Fruit fly (Drosophila melanogaster): ENCODE measurements around the gene CG42564.

The CG42564 gene

dm6 chr3R:6400710-6401521 lies 26.6 kb downstream of the CG42564 start (continued):
- TF ChIP-seq CG4328 (GFP tag; optimal IDR thresholded peaks at IDR 0.05), result no peak
- no peak for TF ChIP-seq Ets97D (GFP tag; optimal IDR thresholded peaks at IDR 0.05)
- no peak for TF ChIP-seq peb (GFP tag; IDR thresholded peaks at IDR 0.05)
- 0 out of 2 replicates have a peak, but pooled peaks have one; percentile 9 for TF ChIP-seq CG13287 (GFP tag; IDR thresholded peaks at IDR 0.05; ENCODE audit: partially characterized antibody)
- peak; percentile 16 for TF ChIP-seq CG31365 (tag; optimal IDR thresholded peaks at IDR 0.05)
- TF ChIP-seq hkb (optimal IDR thresholded peaks at IDR 0.05), result no peak
- TF ChIP-seq hkb (GFP tag; IDR thresholded peaks at IDR 0.05), result no peak
- TF ChIP-seq Hmr (GFP tag; optimal IDR thresholded peaks at IDR 0.05), result no peak
- TF ChIP-seq HmgZ (tag; optimal IDR thresholded peaks at IDR 0.05), result no peak
- peak; percentile 27 for TF ChIP-seq CG17568 (GFP tag; optimal IDR thresholded peaks at IDR 0.05)
- TF ChIP-seq lbe (GFP tag; optimal IDR thresholded peaks at IDR 0.05), result peak; percentile 26
- TF ChIP-seq CkIIα-i1 (GFP tag; IDR thresholded peaks at IDR 0.05), result no peak
- peak; percentile 40 for TF ChIP-seq dmrt99B (tag; optimal IDR thresholded peaks at IDR 0.05)
- no peak for TF ChIP-seq CG30403 (GFP tag; optimal IDR thresholded peaks at IDR 0.05)
- TF ChIP-seq CG2678 (tag; optimal IDR thresholded peaks at IDR 0.05), result peak; percentile 51
- TF ChIP-seq CG12659 (GFP tag; optimal IDR thresholded peaks at IDR 0.05), result no peak
- peak; percentile 29 for TF ChIP-seq tap (tag; optimal IDR thresholded peaks at IDR 0.05)
- no peak for TF ChIP-seq Spps (tag; optimal IDR thresholded peaks at IDR 0.05)
- TF ChIP-seq Fer3 (tag; optimal IDR thresholded peaks at IDR 0.05), result peak; percentile 33
- TF ChIP-seq CG2712 (tag; optimal IDR thresholded peaks at IDR 0.05), result no peak
- no peak for TF ChIP-seq Drgx (GFP tag; IDR thresholded peaks at IDR 0.05)
- no peak for TF ChIP-seq bowl (GFP tag; IDR thresholded peaks at IDR 0.05)
- no peak for TF ChIP-seq CG43689 (GFP tag; IDR thresholded peaks at IDR 0.05)
- peak; percentile 5 for TF ChIP-seq CrebB (tag; optimal IDR thresholded peaks at IDR 0.05)
- peak in 1 of 2 experiments; percentile 22 for TF ChIP-seq bsh (GFP tag; optimal IDR thresholded peaks at IDR 0.05)
- no peak for TF ChIP-seq Usf (GFP tag; optimal IDR thresholded peaks at IDR 0.05)
- peak; percentile 57 for TF ChIP-seq wek (GFP tag; optimal IDR thresholded peaks at IDR 0.05)
- peak; percentile 3 for TF ChIP-seq gem (tag; optimal IDR thresholded peaks at IDR 0.05)
- TF ChIP-seq CG3281 (GFP tag; optimal IDR thresholded peaks at IDR 0.05), result peak; percentile 51
- peak; percentile 4 for TF ChIP-seq B-H2 (GFP tag; optimal IDR thresholded peaks at IDR 0.05)
- no peak for TF ChIP-seq CG8089 (GFP tag; optimal IDR thresholded peaks at IDR 0.05)
- TF ChIP-seq B-H1 (GFP tag; IDR thresholded peaks at IDR 0.05), result no peak
- TF ChIP-seq E2f1 (GFP tag; IDR thresholded peaks at IDR 0.05), result no peak
- no peak for TF ChIP-seq CG8290 (GFP tag; optimal IDR thresholded peaks at IDR 0.05)
- TF ChIP-seq CG8290 (tag; optimal IDR thresholded peaks at IDR 0.05), result peak in 1 of 2 experiments; percentile 2
- peak; percentile 34 for TF ChIP-seq sug (tag; optimal IDR thresholded peaks at IDR 0.05)
- peak; percentile 43 for TF ChIP-seq CG13296 (GFP tag; optimal IDR thresholded peaks at IDR 0.05)
- TF ChIP-seq Atf3 (GFP tag; optimal IDR thresholded peaks at IDR 0.05), result no peak
- no peak for TF ChIP-seq tgo (GFP tag; IDR thresholded peaks at IDR 0.05)
- TF ChIP-seq CG6813 (GFP tag; optimal IDR thresholded peaks at IDR 0.05), result peak; percentile 52
- TF ChIP-seq ci (GFP tag; IDR thresholded peaks at IDR 0.05), result peak; percentile 11; the same call in 1 of the 3 replicates
- peak; percentile 3 for TF ChIP-seq CG2202 (tag; optimal IDR thresholded peaks at IDR 0.05)
- peak; percentile 56 for TF ChIP-seq CG17359 (tag; optimal IDR thresholded peaks at IDR 0.05)
- no peak for TF ChIP-seq gsb-n (tag; optimal IDR thresholded peaks at IDR 0.05)
- peak; percentile 26 for TF ChIP-seq Blimp-1 (GFP tag; optimal IDR thresholded peaks at IDR 0.05)
- peak; percentile 61 for TF ChIP-seq CG12071 (GFP tag; optimal IDR thresholded peaks at IDR 0.05)
- TF ChIP-seq CG13894 (tag; optimal IDR thresholded peaks at IDR 0.05), result peak; percentile 29
- peak; percentile 38 for TF ChIP-seq CG12769 (tag; optimal IDR thresholded peaks at IDR 0.05)
- TF ChIP-seq dpn (GFP tag; optimal IDR thresholded peaks at IDR 0.05), result no peak

Measured in whole organism, embryonic.